Worm (Caenorhabditis elegans): ENCODE data around the gene ift-81.
A peak's percentile ranks its signal among the peaks of the same experiment; 100 is the strongest.

The ift-81 gene

ce11 chrX:5297942-5298611 lies at the start of gene ift-81:
Gene ift-81, plus strand, starts transcription at chrX:5298561.
- TF ChIP-seq ZK546.5 (tag; optimal IDR thresholded peaks at IDR 0.05) = no peak
- TF ChIP-seq ztf-7 (tag; optimal IDR thresholded peaks at IDR 0.05) = no peak
- no peak for TF ChIP-seq tag-97 (GFP tag; IDR thresholded peaks at IDR 0.05)
- no peak for TF ChIP-seq madf-9 (GFP tag; conservative IDR thresholded peaks at IDR 0.05)
- no peak for TF ChIP-seq nhr-6 (tag; optimal IDR thresholded peaks at IDR 0.05)
- TF ChIP-seq mdt-29 (GFP tag; IDR thresholded peaks at IDR 0.05) = no peak
- TF ChIP-seq nhr-10 (tag; optimal IDR thresholded peaks at IDR 0.05) = no peak
- TF ChIP-seq pha-4 (GFP tag; IDR thresholded peaks at IDR 0.05) = no peak
- TF ChIP-seq pha-4 (tag; optimal IDR thresholded peaks at IDR 0.05) = no peak
- TF ChIP-seq F44E2.7 (GFP tag; IDR thresholded peaks at IDR 0.05) = no peak
- TF ChIP-seq Y75B8A.6 (GFP tag; IDR thresholded peaks at IDR 0.05) = no peak
- no peak for TF ChIP-seq vab-7 (GFP tag; IDR thresholded peaks at IDR 0.05)
- no peak for TF ChIP-seq F26F4.8 (GFP tag; conservative IDR thresholded peaks at IDR 0.05)
- no peak for TF ChIP-seq T26A8.4 (GFP tag; IDR thresholded peaks at IDR 0.05)
- TF ChIP-seq dmd-9 (GFP tag; IDR thresholded peaks at IDR 0.05) = no peak
- TF ChIP-seq ctbp-1 (GFP tag; IDR thresholded peaks at IDR 0.05) = no peak
- TF ChIP-seq mxl-2 (GFP tag; conservative IDR thresholded peaks at IDR 0.05) = no peak
- TF ChIP-seq sdz-12 (GFP tag; optimal IDR thresholded peaks at IDR 0.05) = no peak
- TF ChIP-seq daf-12 (tag; optimal IDR thresholded peaks at IDR 0.05) = no peak
- TF ChIP-seq lin-38 (GFP tag; IDR thresholded peaks at IDR 0.05) = 0 out of 2 replicates have a peak, but pooled peaks have one; percentile 12
- TF ChIP-seq lin-15B (tag; optimal IDR thresholded peaks at IDR 0.05) = no peak
- no peak for TF ChIP-seq mxl-3 (GFP tag; optimal IDR thresholded peaks at IDR 0.05)
- TF ChIP-seq fos-1 (tag; optimal IDR thresholded peaks at IDR 0.05) = no peak
- TF ChIP-seq zfp-3 (GFP tag; conservative IDR thresholded peaks at IDR 0.05) = no peak
- TF ChIP-seq nhr-237 (tag; optimal IDR thresholded peaks at IDR 0.05) = no peak
- TF ChIP-seq F37D6.2 (tag; optimal IDR thresholded peaks at IDR 0.05) = peak; percentile 24
- TF ChIP-seq hif-1 (tag; optimal IDR thresholded peaks at IDR 0.05) = peak in 1 of 2 experiments; percentile 5
- TF ChIP-seq nhr-28 (tag; optimal IDR thresholded peaks at IDR 0.05) = no peak
- no peak for TF ChIP-seq lir-3 (tag; optimal IDR thresholded peaks at IDR 0.05)
- TF ChIP-seq mep-1 (tag; optimal IDR thresholded peaks at IDR 0.05) = peak; percentile 54
- no peak for TF ChIP-seq zip-2 (tag; optimal IDR thresholded peaks at IDR 0.05)
- no peak for TF ChIP-seq ceh-62 (tag; optimal IDR thresholded peaks at IDR 0.05)
- no peak for TF ChIP-seq lin-13 (GFP tag; optimal IDR thresholded peaks at IDR 0.05)
- TF ChIP-seq mes-2 (tag; optimal IDR thresholded peaks at IDR 0.05; ENCODE audit: poor library complexity, severe bottlenecking) = no peak
- no peak for TF ChIP-seq lin-29 (GFP tag; IDR thresholded peaks at IDR 0.05)
- TF ChIP-seq set-16 (GFP tag; IDR thresholded peaks at IDR 0.05) = no peak
- no peak for TF ChIP-seq lin-39 (tag; optimal IDR thresholded peaks at IDR 0.05)
- no peak for TF ChIP-seq skn-1 (tag; optimal IDR thresholded peaks at IDR 0.05)
- peak; percentile 55 for TF ChIP-seq dve-1 (tag; optimal IDR thresholded peaks at IDR 0.05; ENCODE audit: insufficient read depth)
- TF ChIP-seq nhr-77 (tag; optimal IDR thresholded peaks at IDR 0.05) = no peak
- TF ChIP-seq fkh-10 (GFP tag; optimal IDR thresholded peaks at IDR 0.05) = peak; percentile 43
- no peak for TF ChIP-seq tra-1 (GFP tag; IDR thresholded peaks at IDR 0.05)
- no peak for TF ChIP-seq ZK337.2 (GFP tag; IDR thresholded peaks at IDR 0.05)
- no peak for TF ChIP-seq ceh-20 (GFP tag; IDR thresholded peaks at IDR 0.05)
- TF ChIP-seq T20F7.1 (GFP tag; optimal IDR thresholded peaks at IDR 0.05) = no peak
- no peak for TF ChIP-seq egl-43 (GFP tag; IDR thresholded peaks at IDR 0.05)
- no peak for TF ChIP-seq aly-2 (tag; optimal IDR thresholded peaks at IDR 0.05)
- TF ChIP-seq Y5F2A.4 (GFP tag; optimal IDR thresholded peaks at IDR 0.05) = no peak
- no peak for TF ChIP-seq nhr-25 (tag; optimal IDR thresholded peaks at IDR 0.05; ENCODE audit: borderline replicate concordance, insufficient read depth)
- TF ChIP-seq R02D3.7 (tag; optimal IDR thresholded peaks at IDR 0.05) = no peak
- TF ChIP-seq nhr-11 (tag; optimal IDR thresholded peaks at IDR 0.05) = no peak

Data from whole organism, L4 larva.